Fruit fly (Drosophila melanogaster): ENCODE measurements around the gene cDIP.
A peak's percentile ranks its signal among the peaks of the same experiment; 100 is the strongest.

The cDIP gene

dm6 chr3R:21138220-21138754 lies 22.6 kb downstream of the cDIP start, which contains the start of gene meigo (continued):
- TF ChIP-seq slbo (GFP tag; IDR thresholded peaks at IDR 0.05) (peak; percentile 70), hkb (optimal IDR thresholded peaks at IDR 0.05) (peak; percentile 90), hkb (GFP tag; IDR thresholded peaks at IDR 0.05) (peak; percentile 62), CG7839 (tag; optimal IDR thresholded peaks at IDR 0.05) (no peak), ci (GFP tag; IDR thresholded peaks at IDR 0.05) (peak; percentile 41; the same call in 1 of the 3 replicates), lov (optimal IDR thresholded peaks at IDR 0.05) (no peak), lov (GFP tag; IDR thresholded peaks at IDR 0.05) (no peak), CG4820 (GFP tag; optimal IDR thresholded peaks at IDR 0.05) (peak; percentile 42), Hmr (GFP tag; optimal IDR thresholded peaks at IDR 0.05) (no peak), pita (GFP tag; optimal IDR thresholded peaks at IDR 0.05) (no peak), abd-A (tag; optimal IDR thresholded peaks at IDR 0.05) (no peak), CG4404 (GFP tag; IDR thresholded peaks at IDR 0.05) (peak; percentile 41; the same call in 1 of the 2 replicates), org-1 (GFP tag; optimal IDR thresholded peaks at IDR 0.05) (no peak), Ets97D (GFP tag; optimal IDR thresholded peaks at IDR 0.05) (peak; percentile 53), Dll (GFP tag; IDR thresholded peaks at IDR 0.05; ENCODE audit: partially characterized antibody) (no peak), Chrac-16 (GFP tag; optimal IDR thresholded peaks at IDR 0.05) (peak; percentile 59), usp (GFP tag; optimal IDR thresholded peaks at IDR 0.05) (no peak), CG8359 (GFP tag; optimal IDR thresholded peaks at IDR 0.05; ENCODE audit: borderline replicate concordance) (no peak), gt (GFP tag; IDR thresholded peaks at IDR 0.05) (no peak), CG1602 (GFP tag; optimal IDR thresholded peaks at IDR 0.05) (peak; percentile 35), dm (GFP tag; optimal IDR thresholded peaks at IDR 0.05) (peak; percentile 32), CG4424 (GFP tag; optimal IDR thresholded peaks at IDR 0.05) (peak; percentile 57), C15 (GFP tag; IDR thresholded peaks at IDR 0.05) (0 out of 3 replicates have a peak, but pooled peaks have one; percentile 13), HmgZ (tag; optimal IDR thresholded peaks at IDR 0.05) (peak; percentile 83), zf30C (GFP tag; optimal IDR thresholded peaks at IDR 0.05) (no peak), Gsc (GFP tag; IDR thresholded peaks at IDR 0.05) (no peak), Neu2 (GFP tag; optimal IDR thresholded peaks at IDR 0.05; ENCODE audit: borderline replicate concordance) (no peak), lola (GFP tag; optimal IDR thresholded peaks at IDR 0.05) (peak in 1 of 3 experiments; percentile 61), sens (GFP tag) (peak; percentile 95), CG14710 (tag; optimal IDR thresholded peaks at IDR 0.05) (peak; percentile 83), tio (GFP tag; optimal IDR thresholded peaks at IDR 0.05) (no peak), CG7556 (GFP tag; optimal IDR thresholded peaks at IDR 0.05) (peak; percentile 62), Drgx (GFP tag; IDR thresholded peaks at IDR 0.05) (no peak; the same call in 1 of the 2 replicates), twi (tag; optimal IDR thresholded peaks at IDR 0.05) (peak; percentile 52), ewg (GFP tag; optimal IDR thresholded peaks at IDR 0.05) (no peak), Spps (tag; optimal IDR thresholded peaks at IDR 0.05) (peak; percentile 4), bsh (GFP tag; optimal IDR thresholded peaks at IDR 0.05) (peak in 1 of 2 experiments; percentile 67), Poxn (GFP tag; IDR thresholded peaks at IDR 0.05) (no peak), Mad (GFP tag; optimal IDR thresholded peaks at IDR 0.05) (peak; percentile 69), CG4328 (GFP tag; optimal IDR thresholded peaks at IDR 0.05) (peak; percentile 42), disco-r (GFP tag; optimal IDR thresholded peaks at IDR 0.05) (no peak), sd (tag; optimal IDR thresholded peaks at IDR 0.05) (peak; percentile 77), zfh2 (GFP tag; optimal IDR thresholded peaks at IDR 0.05) (peak; percentile 69), pfk (GFP tag; optimal IDR thresholded peaks at IDR 0.05) (no peak), trem (tag; optimal IDR thresholded peaks at IDR 0.05) (peak; percentile 82), Fer1 (GFP tag; optimal IDR thresholded peaks at IDR 0.05) (peak; percentile 75), PHDP (tag; optimal IDR thresholded peaks at IDR 0.05) (peak; percentile 64), fd3F (GFP tag; optimal IDR thresholded peaks at IDR 0.05) (peak; percentile 54), stwl (tag; optimal IDR thresholded peaks at IDR 0.05) (peak; percentile 66), CG4730 (GFP tag; IDR thresholded peaks at IDR 0.05) (0 out of 2 replicates have a peak, but pooled peaks have one; percentile 23), nmo (GFP tag; optimal IDR thresholded peaks at IDR 0.05) (peak; percentile 86)

Data from whole organism, embryonic.